Worm (Caenorhabditis elegans): Measurements from ENCODE around the gene dod-23.

DNA sequence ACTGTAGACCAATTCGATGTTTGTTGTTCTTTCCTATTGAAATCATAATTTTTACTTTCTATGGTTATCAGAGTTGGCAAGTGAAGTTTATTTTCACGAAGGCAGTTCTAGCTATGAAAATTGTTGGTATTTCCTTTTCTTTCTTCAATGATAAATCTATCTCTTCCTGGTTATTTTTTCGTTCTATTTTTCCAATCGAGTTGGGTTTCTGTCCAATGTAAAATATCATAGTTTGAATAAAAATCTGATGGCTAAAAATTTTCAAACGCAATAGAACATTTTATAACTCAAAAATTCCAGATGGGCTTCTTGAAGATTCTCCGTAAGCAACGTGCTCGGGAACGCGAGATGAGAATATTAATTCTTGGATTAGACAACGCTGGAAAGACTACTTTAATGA lies 45.0 kb upstream of the dod-23 start, which contains the start of gene evl-20:
- TF ChIP-seq R02D3.7 (tag; optimal IDR thresholded peaks at IDR 0.05) (no peak), nhr-25 (tag; optimal IDR thresholded peaks at IDR 0.05) (no peak), mdl-1 (tag; optimal IDR thresholded peaks at IDR 0.05) (no peak), nhr-10 (tag; optimal IDR thresholded peaks at IDR 0.05) (no peak), ztf-1 (GFP tag; conservative IDR thresholded peaks at IDR 0.05) (no peak), unc-55 (GFP tag; optimal IDR thresholded peaks at IDR 0.05) (no peak), skn-1 (tag; optimal IDR thresholded peaks at IDR 0.05) (no peak), ama-1 (optimal IDR thresholded peaks at IDR 0.05) (no peak), unc-39 (tag; optimal IDR thresholded peaks at IDR 0.05) (no peak)
